Fruit fly (Drosophila melanogaster) whole organism, embryonic: Measurements from ENCODE around the gene CG31473.

Experiments
- BEAF-32 ChIP-seq: fragments of 200-800 bp; sonication (Bioruptor generic); optimal IDR thresholded peaks from 3 replicates; lab custom pipeline; 2017; ENCODE audit warnings: missing biosample characterization, missing genetic modification characterization, mild to moderate bottlenecking, moderate library complexity, missing genetic modification reagents
- CG10147 ChIP-seq: fragments of 200-800 bp; sonication (Bioruptor generic); optimal IDR thresholded peaks from 2 replicates; lab custom pipeline; 2019; ENCODE audit warnings: missing biosample characterization, mild to moderate bottlenecking, missing genetic modification characterization, moderate library complexity
- CG10431 ChIP-seq: fragments of 200-800 bp; sonication (Bioruptor generic); optimal IDR thresholded peaks from 3 replicates; lab custom pipeline; 2018; ENCODE audit warnings: missing biosample characterization, mild to moderate bottlenecking, missing genetic modification characterization
- CG10979 ChIP-seq: fragments of 200-800 bp; sonication (Bioruptor generic); optimal IDR thresholded peaks from 2 replicates; lab custom pipeline; 2018; ENCODE audit warnings: missing biosample characterization, mild to moderate bottlenecking, missing genetic modification characterization, moderate library complexity
- CG11695 ChIP-seq: fragments of 200-800 bp; sonication (Bioruptor generic); IDR thresholded peaks from 3 replicates; pipeline ENCODE4 v1.3.6; 2022; ENCODE audit warnings: missing biosample characterization, missing genetic modification characterization
- CG12071 ChIP-seq: fragments of 200-800 bp; sonication (Bioruptor generic); optimal IDR thresholded peaks from 3 replicates; lab custom pipeline; 2018; ENCODE audit warnings: missing biosample characterization, mild to moderate bottlenecking, missing genetic modification characterization
- CG12155 ChIP-seq: fragments of 200-800 bp; sonication (Bioruptor generic); optimal IDR thresholded peaks from 3 replicates; lab custom pipeline; 2016; ENCODE audit warnings: missing biosample characterization, missing genetic modification characterization
- CG12391 ChIP-seq: fragments of 200-800 bp; sonication (Bioruptor generic); optimal IDR thresholded peaks from 3 replicates; lab custom pipeline; 2018; ENCODE audit warnings: missing biosample characterization, mild to moderate bottlenecking, missing genetic modification characterization, moderate library complexity
- CG13123 ChIP-seq: fragments of 200-800 bp; sonication (Bioruptor generic); optimal IDR thresholded peaks from 2 replicates; lab custom pipeline; 2016; ENCODE audit warnings: missing biosample characterization, missing genetic modification characterization
- CG13424 ChIP-seq: fragments of 200-800 bp; sonication (Bioruptor generic); optimal IDR thresholded peaks from 2 replicates; lab custom pipeline; 2019; ENCODE audit warnings: missing biosample characterization, mild to moderate bottlenecking, missing genetic modification characterization, moderate library complexity
- CG14441 ChIP-seq: fragments of 200-800 bp; sonication (Bioruptor generic); IDR thresholded peaks from 2 replicates; pipeline ENCODE4 v1.3.6; 2022; ENCODE audit warnings: missing biosample characterization, missing genetic modification characterization
- CG14965 ChIP-seq: fragments of 200-800 bp; sonication (Bioruptor generic); optimal IDR thresholded peaks from 2 replicates; lab custom pipeline; 2016; ENCODE audit warnings: missing biosample characterization, missing genetic modification characterization, borderline replicate concordance
- CG16863 ChIP-seq: fragments of 200-800 bp; sonication (Bioruptor generic); optimal IDR thresholded peaks from 3 replicates; lab custom pipeline; 2016; ENCODE audit warnings: missing biosample characterization, missing genetic modification characterization
- CG17568 ChIP-seq: fragments of 200-800 bp; sonication (Bioruptor generic); optimal IDR thresholded peaks from 2 replicates; lab custom pipeline; 2018; ENCODE audit warnings: missing biosample characterization, mild to moderate bottlenecking, missing genetic modification characterization, moderate library complexity
- CG18262 ChIP-seq: fragments of 200-800 bp; optimal IDR thresholded peaks from 3 replicates; lab custom pipeline; 2019; ENCODE audit warnings: missing biosample characterization, mild to moderate bottlenecking, missing genetic modification characterization, moderate library complexity
- CG18476 ChIP-seq: fragments of 200-800 bp; sonication (Bioruptor generic); optimal IDR thresholded peaks from 2 replicates; lab custom pipeline; 2016; ENCODE audit warnings: missing biosample characterization, mild to moderate bottlenecking, missing genetic modification characterization
- CG2129 ChIP-seq: fragments of 200-800 bp; sonication (Bioruptor generic); IDR thresholded peaks from 2 replicates; pipeline ENCODE4 v1.3.6; 2022; ENCODE audit warnings: missing biosample characterization, missing genetic modification characterization; ENCODE audit not compliant: partially characterized antibody
- CG33213 ChIP-seq: fragments of 200-800 bp; sonication (Bioruptor generic); optimal IDR thresholded peaks from 3 replicates; lab custom pipeline; 2016; ENCODE audit warnings: missing biosample characterization, missing genetic modification characterization
- CG4424 ChIP-seq: fragments of 200-800 bp; sonication (Bioruptor generic); optimal IDR thresholded peaks from 3 replicates; lab custom pipeline; 2016; ENCODE audit warnings: missing biosample characterization, missing genetic modification characterization
- CG4730 ChIP-seq: fragments of 200-800 bp; sonication (Bioruptor generic); IDR thresholded peaks from 2 replicates; pipeline ENCODE4 v1.3.6; 2022; ENCODE audit warnings: missing biosample characterization, missing genetic modification characterization
- CG6765 ChIP-seq: fragments of 200-800 bp; sonication (Bioruptor generic); optimal IDR thresholded peaks from 3 replicates; lab custom pipeline; 2017; ENCODE audit warnings: missing biosample characterization, mild to moderate bottlenecking, missing genetic modification characterization
- CG6813 ChIP-seq: fragments of 200-800 bp; sonication (Bioruptor generic); optimal IDR thresholded peaks from 2 replicates; lab custom pipeline; 2017; ENCODE audit warnings: missing biosample characterization, missing genetic modification characterization, mild to moderate bottlenecking, moderate library complexity, missing genetic modification reagents
- CG8359 ChIP-seq: fragments of 200-800 bp; sonication (Bioruptor generic); optimal IDR thresholded peaks from 2 replicates; lab custom pipeline; 2017; ENCODE audit warnings: missing biosample characterization, mild to moderate bottlenecking, missing genetic modification characterization, borderline replicate concordance
- CG8924 ChIP-seq: fragments of 200-800 bp; optimal IDR thresholded peaks from 3 replicates; lab custom pipeline; 2019; ENCODE audit warnings: missing biosample characterization, mild to moderate bottlenecking, missing genetic modification characterization, moderate library complexity
- CG9932 ChIP-seq: fragments of 200-800 bp; sonication (Bioruptor generic); IDR thresholded peaks from 2 replicates; pipeline ENCODE4 v1.3.6; 2022; ENCODE audit warnings: missing biosample characterization, missing genetic modification characterization
- CkIIα-i1 ChIP-seq: fragments of 200-800 bp; sonication (Bioruptor generic); IDR thresholded peaks from 2 replicates; pipeline ENCODE4 v1.3.6; 2022; ENCODE audit warnings: missing biosample characterization, missing genetic modification characterization
- Dip2 ChIP-seq: fragments of 200-800 bp; sonication (Bioruptor generic); IDR thresholded peaks from 2 replicates; pipeline ENCODE4 v1.3.6; 2022; ENCODE audit warnings: missing biosample characterization, missing genetic modification characterization
- Fer2 ChIP-seq: fragments of 200-800 bp; sonication (Bioruptor generic); optimal IDR thresholded peaks from 2 replicates; lab custom pipeline; 2018; ENCODE audit warnings: missing biosample characterization, mild to moderate bottlenecking, missing genetic modification characterization, moderate library complexity
- GATAe ChIP-seq: fragments of 200-800 bp; sonication (Bioruptor generic); conservative IDR thresholded peaks from 2 replicates; pipeline ENCODE4 v1.3.6; 2022; ENCODE audit warnings: missing biosample characterization, missing genetic modification characterization
- HLH54F ChIP-seq: fragments of 200-800 bp; sonication (Bioruptor generic); optimal IDR thresholded peaks from 3 replicates; lab custom pipeline; 2016; ENCODE audit warnings: missing biosample characterization, missing genetic modification characterization
- HLHmδ ChIP-seq: fragments of 200-800 bp; sonication (Bioruptor generic); optimal IDR thresholded peaks from 2 replicates; lab custom pipeline; 2018; ENCODE audit warnings: missing biosample characterization, mild to moderate bottlenecking, missing genetic modification characterization, moderate library complexity
- Hmr ChIP-seq: fragments of 200-800 bp; sonication (Bioruptor generic); optimal IDR thresholded peaks from 3 replicates; lab custom pipeline; 2017; ENCODE audit warnings: mild to moderate bottlenecking, missing biosample characterization, missing genetic modification reagents, missing genetic modification characterization
- Hr3 ChIP-seq: fragments of 200-800 bp; sonication (Bioruptor generic); optimal IDR thresholded peaks from 3 replicates; lab custom pipeline; 2016; ENCODE audit warnings: missing biosample characterization, missing genetic modification characterization
- Jarid2 ChIP-seq: fragments of 200-800 bp; sonication (Bioruptor generic); optimal IDR thresholded peaks from 3 replicates; lab custom pipeline; 2017; ENCODE audit warnings: mild to moderate bottlenecking, missing biosample characterization, missing genetic modification reagents, missing genetic modification characterization
- Side ChIP-seq: fragments of 200-800 bp; sonication (Bioruptor generic); optimal IDR thresholded peaks from 2 replicates; lab custom pipeline; 2016; ENCODE audit warnings: missing biosample characterization, missing genetic modification characterization
- Xrp1 ChIP-seq: fragments of 200-800 bp; sonication (Bioruptor generic); IDR thresholded peaks from 2 replicates; pipeline ENCODE4 v1.3.6; 2022; ENCODE audit warnings: missing biosample characterization, missing genetic modification characterization
- croc ChIP-seq: fragments of 200-800 bp; sonication (Bioruptor generic); conservative IDR thresholded peaks from 3 replicates; pipeline ENCODE4 v1.3.6; 2022; ENCODE audit warnings: missing biosample characterization, missing genetic modification characterization
- dan ChIP-seq: fragments of 200-800 bp; sonication (Bioruptor generic); IDR thresholded peaks from 2 replicates; pipeline ENCODE4 v1.3.6; 2022; ENCODE audit warnings: missing biosample characterization, missing genetic modification characterization
- gfzf ChIP-seq: fragments of 200-800 bp; sonication (Bioruptor generic); optimal IDR thresholded peaks from 2 replicates; lab custom pipeline; 2016; ENCODE audit warnings: missing biosample characterization, mild to moderate bottlenecking, missing genetic modification characterization, moderate library complexity
- ham ChIP-seq: fragments of 200-800 bp; sonication (Bioruptor generic); IDR thresholded peaks from 2 replicates; pipeline ENCODE4 v1.3.6; 2022; ENCODE audit warnings: missing biosample characterization, missing genetic modification characterization
- lmd ChIP-seq: fragments of 200-800 bp; sonication (Bioruptor generic); IDR thresholded peaks from 2 replicates; pipeline ENCODE4 v1.3.6; 2022; ENCODE audit warnings: missing biosample characterization, missing genetic modification characterization
- mirr ChIP-seq: fragments of 200-800 bp; sonication (Bioruptor generic); optimal IDR thresholded peaks from 3 replicates; lab custom pipeline; 2018; ENCODE audit warnings: missing biosample characterization, mild to moderate bottlenecking, missing genetic modification characterization
- onecut ChIP-seq: fragments of 200-800 bp; sonication (Bioruptor generic); IDR thresholded peaks from 2 replicates; pipeline ENCODE4 v1.3.6; 2022; ENCODE audit warnings: missing biosample characterization, missing genetic modification characterization
- pfk ChIP-seq: fragments of 200-800 bp; sonication (Bioruptor generic); optimal IDR thresholded peaks from 2 replicates; lab custom pipeline; 2018; ENCODE audit warnings: missing biosample characterization, mild to moderate bottlenecking, missing genetic modification characterization, moderate library complexity
- pho ChIP-seq: fragments of 200-800 bp; sonication (Bioruptor generic); optimal IDR thresholded peaks from 2 replicates; lab custom pipeline; 2016; ENCODE audit warnings: missing biosample characterization, missing genetic modification characterization
- pum ChIP-seq: fragments of 200-800 bp; sonication (Bioruptor generic); optimal IDR thresholded peaks from 2 replicates; lab custom pipeline; 2016; ENCODE audit warnings: missing biosample characterization, missing genetic modification characterization
- unpg ChIP-seq: fragments of 200-800 bp; sonication (Bioruptor generic); optimal IDR thresholded peaks from 3 replicates; lab custom pipeline; 2018; ENCODE audit warnings: missing biosample characterization, mild to moderate bottlenecking, missing genetic modification characterization, moderate library complexity
- zfh2 ChIP-seq: fragments of 200-800 bp; sonication (Bioruptor generic); optimal IDR thresholded peaks from 2 replicates; lab custom pipeline; 2016; ENCODE audit warnings: missing biosample characterization, missing genetic modification characterization

Gene CG31473

dm6 chr3R:7809662-7810621 lies 1.7 kb upstream of the CG31473 start, which contains the start of the genes CG2993 and sgll (continued):
- TF ChIP-seq CG12155 (peak; percentile 88), CkIIα-i1 (no peak), CG18262 (tag; lab: Kevin White, UChicago) (peak; percentile 82), onecut (peak; percentile 92), ham (peak; percentile 60; the same call in 1 of the 2 replicates), CG14441 (peak; percentile 93), Hmr (GFP tag; lab: Kevin White, UChicago) (peak; percentile 94), CG6813 (GFP tag; lab: Kevin White, UChicago) (peak; percentile 46), mirr (GFP tag; lab: Kevin White, UChicago) (peak; percentile 89), CG12071 (GFP tag; lab: Kevin White, UChicago) (peak; percentile 49), CG10431 (no peak), CG16863 (peak; percentile 95), CG12391 (tag; lab: Kevin White, UChicago) (no peak), CG6765 (GFP tag; lab: Kevin White, UChicago) (peak; percentile 30), Fer2 (tag; lab: Kevin White, UChicago) (peak; percentile 71), CG13123 (peak; percentile 83), Side (GFP tag; lab: Kevin White, UChicago) (peak; percentile 93), Hr3 (GFP tag; lab: Kevin White, UChicago) (peak; percentile 95), CG8359 (GFP tag; lab: Kevin White, UChicago) (peak; percentile 67), HLH54F (GFP tag; lab: Kevin White, UChicago) (peak; percentile 91), pho (GFP tag; lab: Kevin White, UChicago) (peak; percentile 78), CG17568 (no peak), CG13424 (tag; lab: Kevin White, UChicago) (peak; percentile 71), CG33213 (GFP tag; lab: Kevin White, UChicago) (peak; percentile 98), Dip2 (GFP tag; lab: Robert Waterston, UW) (peak; percentile 90), CG14965 (GFP tag; lab: Kevin White, UChicago) (peak; percentile 87), dan (GFP tag; lab: Robert Waterston, UW) (peak; percentile 46; the same call in 1 of the 2 replicates), CG10979 (tag; lab: Kevin White, UChicago) (peak; percentile 92), Xrp1 (GFP tag; lab: Robert Waterston, UW) (no peak; the same call in 1 of the 2 replicates), zfh2 (GFP tag; lab: Kevin White, UChicago) (peak; percentile 75), CG11695 (GFP tag; lab: Robert Waterston, UW) (no peak), CG8924 (tag; lab: Kevin White, UChicago) (no peak), croc (GFP tag; lab: Robert Waterston, UW) (peak; percentile 86), gfzf (GFP tag; lab: Kevin White, UChicago) (peak; percentile 89), pum (GFP tag; lab: Kevin White, UChicago) (peak; percentile 96), HLHmδ (GFP tag; lab: Kevin White, UChicago) (peak; percentile 84), CG4424 (GFP tag; lab: Kevin White, UChicago) (peak; percentile 92), pfk (GFP tag; lab: Kevin White, UChicago) (peak; percentile 52), CG18476 (peak; percentile 40), Jarid2 (GFP tag; lab: Kevin White, UChicago) (peak; percentile 46), lmd (GFP tag; lab: Robert Waterston, UW) (peak; percentile 96), CG10147 (GFP tag; lab: Kevin White, UChicago) (no peak), CG4730 (peak; percentile 92), BEAF-32 (GFP tag; lab: Kevin White, UChicago) (peak; percentile 21), unpg (peak; percentile 86), CG2129 (GFP tag; lab: Robert Waterston, UW) (no peak), GATAe (peak; percentile 45; the same call in 1 of the 2 replicates), CG9932 (GFP tag; lab: Robert Waterston, UW) (peak; percentile 96)
